Fruit fly (Drosophila melanogaster) whole organism, prepupa: Measurements from ENCODE around the gene dpr20.

ENCODE experiments used
- CG11902 ChIP-seq: fragments of 200-800 bp; sonication (Bioruptor generic); optimal IDR thresholded peaks from 3 replicates; lab custom pipeline; 2016; ENCODE audit warnings: missing biosample characterization, missing genetic modification characterization
- CG31627 ChIP-seq: fragments of 200-800 bp; sonication (Bioruptor generic); optimal IDR thresholded peaks from 3 replicates; lab custom pipeline; 2016; ENCODE audit warnings: missing biosample characterization, missing genetic modification characterization
- Eip93F ChIP-seq: fragments of 200-800 bp; sonication (Bioruptor generic); optimal IDR thresholded peaks from 2 replicates; lab custom pipeline; 2016; ENCODE audit warnings: missing biosample characterization, mild to moderate bottlenecking, missing genetic modification characterization
- Ets21C ChIP-seq: fragments of 200-800 bp; sonication (Bioruptor generic); optimal IDR thresholded peaks from 3 replicates; lab custom pipeline; 2016; ENCODE audit warnings: missing biosample characterization, missing genetic modification characterization
- Ets96B ChIP-seq: fragments of 200-800 bp; optimal IDR thresholded peaks from 2 replicates; lab custom pipeline; 2019; ENCODE audit warnings: missing biosample characterization, mild to moderate bottlenecking, missing genetic modification characterization, moderate library complexity
- Gug ChIP-seq: fragments of 200-800 bp; sonication (Bioruptor generic); IDR thresholded peaks from 2 replicates; pipeline ENCODE4 v1.3.6; 2022; ENCODE audit warnings: missing biosample characterization, missing genetic modification characterization
- Hr4 ChIP-seq: fragments of 200-800 bp; sonication (Bioruptor generic); optimal IDR thresholded peaks from 3 replicates; lab custom pipeline; 2016; ENCODE audit warnings: missing biosample characterization, missing genetic modification characterization
- Lpt ChIP-seq: fragments of 200-800 bp; sonication (Bioruptor generic); optimal IDR thresholded peaks from 3 replicates; lab custom pipeline; 2016; ENCODE audit warnings: missing biosample characterization, missing genetic modification characterization
- OdsH ChIP-seq: fragments of 200-800 bp; sonication (Bioruptor generic); optimal IDR thresholded peaks from 3 replicates; lab custom pipeline; 2016; ENCODE audit warnings: missing biosample characterization, missing genetic modification characterization
- Smox ChIP-seq: fragments of 200-800 bp; sonication (Bioruptor generic); optimal IDR thresholded peaks from 3 replicates; lab custom pipeline; 2016; ENCODE audit warnings: missing biosample characterization, missing genetic modification characterization
- fd85E ChIP-seq: fragments of 200-800 bp; sonication (Bioruptor generic); optimal IDR thresholded peaks from 3 replicates; lab custom pipeline; 2016; ENCODE audit warnings: missing biosample characterization, missing genetic modification characterization
- fkh ChIP-seq: fragments of 200-800 bp; sonication (Bioruptor generic); optimal IDR thresholded peaks from 3 replicates; lab custom pipeline; 2017; ENCODE audit warnings: missing biosample characterization, mild to moderate bottlenecking, missing genetic modification characterization, moderate library complexity
- net ChIP-seq: fragments of 200-800 bp; sonication (Bioruptor generic); optimal IDR thresholded peaks from 3 replicates; lab custom pipeline; 2016; ENCODE audit warnings: missing biosample characterization, missing genetic modification characterization

DNA sequence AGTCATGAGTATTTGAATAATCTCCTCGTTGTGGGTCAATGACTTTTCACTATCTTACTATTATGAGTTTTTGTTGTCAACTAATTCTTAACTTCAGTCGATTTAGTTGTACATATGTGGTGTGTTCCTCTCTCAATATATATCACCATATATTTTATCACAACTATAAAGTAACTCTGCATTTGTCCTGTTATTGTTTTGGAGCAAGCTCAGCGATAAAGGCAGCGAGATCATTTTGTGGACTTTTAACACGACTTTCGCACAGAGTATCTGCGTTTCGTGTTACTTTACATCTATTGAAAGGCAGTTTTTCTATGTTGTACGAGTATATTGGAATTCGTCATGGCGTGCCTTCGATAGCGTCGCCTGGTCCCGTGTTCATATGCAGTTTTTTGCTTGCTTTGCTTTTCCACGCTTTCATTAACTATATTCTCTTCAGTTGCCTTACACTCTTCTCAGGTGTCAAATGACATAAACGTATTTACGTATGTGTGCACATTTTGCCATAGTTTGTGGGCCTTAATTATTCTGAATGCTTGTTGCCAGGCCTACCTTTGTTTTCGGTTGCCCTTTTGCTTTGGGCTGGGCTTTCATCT, 18.5 kb upstream of the dpr20 start:
- TF ChIP-seq Hr4 (GFP tag; lab: Kevin White, UChicago): peak; percentile 34
- TF ChIP-seq OdsH (GFP tag; lab: Kevin White, UChicago): no peak
- TF ChIP-seq fd85E (GFP tag; lab: Kevin White, UChicago): no peak
- TF ChIP-seq Ets96B (tag; lab: Kevin White, UChicago): no peak
- TF ChIP-seq Smox (GFP tag; lab: Kevin White, UChicago): no peak
- TF ChIP-seq net (GFP tag; lab: Kevin White, UChicago): no peak
- TF ChIP-seq CG11902: no peak
- no peak for TF ChIP-seq Lpt (GFP tag; lab: Kevin White, UChicago)
- no peak for TF ChIP-seq Ets21C
- no peak for TF ChIP-seq Gug (GFP tag; lab: Robert Waterston, UW)
- TF ChIP-seq CG31627 (GFP tag; lab: Kevin White, UChicago): no peak
- no peak for TF ChIP-seq Eip93F (GFP tag; lab: Kevin White, UChicago)
- TF ChIP-seq fkh (GFP tag; lab: Kevin White, UChicago): no peak
